Worm (Caenorhabditis elegans) whole organism, L4 larva: ENCODE data around the gene C08F8.2.

Experiments used
- D1046.2 ChIP-seq: fragments of 200-800 bp; sonication (Bioruptor generic); IDR thresholded peaks from 2 replicates; pipeline ENCODE4 v1.3.6; 2022; ENCODE audit warnings: missing genetic modification characterization, missing compliant biosample characterization
- F10B5.3 ChIP-seq: sonication (generic microtip); optimal IDR thresholded peaks from 2 replicates; lab custom pipeline; 2016; ENCODE audit warnings: mild to moderate bottlenecking, missing genetic modification characterization, missing compliant biosample characterization
- F44E2.7 ChIP-seq: fragments of 200-800 bp; sonication (Bioruptor generic); IDR thresholded peaks from 2 replicates; pipeline ENCODE4 v2.1.2; 2022; ENCODE audit warnings: missing genetic modification characterization, missing compliant biosample characterization
- Y105C5A.15 ChIP-seq: fragments of 200-800 bp; sonication (Bioruptor generic); IDR thresholded peaks from 2 replicates; pipeline ENCODE4 v1.3.6; 2022; ENCODE audit warnings: missing genetic modification characterization, missing compliant biosample characterization
- Y48G9A.11 ChIP-seq: fragments of 200-800 bp; sonication (Bioruptor generic); IDR thresholded peaks from 2 replicates; pipeline ENCODE4 v1.3.6; 2022; ENCODE audit warnings: missing genetic modification reagents, missing genetic modification characterization, missing compliant biosample characterization
- Y5F2A.4 ChIP-seq: fragments of 200-800 bp; sonication (Bioruptor generic); optimal IDR thresholded peaks from 2 replicates; lab custom pipeline; 2018; ENCODE audit warnings: mild to moderate bottlenecking, missing genetic modification characterization, missing compliant biosample characterization
- ZK337.2 ChIP-seq: fragments of 200-800 bp; sonication (Bioruptor generic); IDR thresholded peaks from 2 replicates; pipeline ENCODE4 v1.3.6; 2022; ENCODE audit warnings: missing genetic modification reagents, missing genetic modification characterization, missing compliant biosample characterization
- ZK546.5 ChIP-seq, 2 experiments: sonication (generic microtip); optimal IDR thresholded peaks; 2 replicates each; lab custom pipeline; 2017; ENCODE audit warnings: missing biosample characterization in 2 of 2, missing genetic modification characterization in 2 of 2
- aly-2 ChIP-seq: sonication (generic microtip); optimal IDR thresholded peaks from 2 replicates; lab custom pipeline; 2018; ENCODE audit warnings: missing biosample characterization, missing genetic modification characterization
- ama-1 ChIP-seq: fragments of 150-350 bp; optimal IDR thresholded peaks from 2 replicates; lab custom pipeline; 2014; ENCODE audit warnings: inconsistent platforms, mixed read lengths
- arid-1 ChIP-seq: fragments of 200-800 bp; sonication (Bioruptor generic); conservative IDR thresholded peaks from 2 replicates; pipeline ENCODE4 v1.3.6; 2022; ENCODE audit warnings: missing genetic modification reagents, missing genetic modification characterization, missing compliant biosample characterization
- attf-4 ChIP-seq: sonication (generic microtip); optimal IDR thresholded peaks from 3 replicates; lab custom pipeline; 2017; ENCODE audit warnings: missing biosample characterization, missing genetic modification characterization
- ceh-20 ChIP-seq: fragments of 200-800 bp; sonication (Bioruptor generic); IDR thresholded peaks from 2 replicates; pipeline ENCODE4 v1.3.6; 2022; ENCODE audit warnings: missing genetic modification reagents, missing genetic modification characterization, missing compliant biosample characterization
- ceh-28 ChIP-seq: fragments of 150-350 bp; optimal IDR thresholded peaks from 2 replicates; lab custom pipeline; 2014; ENCODE audit warnings: missing biosample characterization, missing genetic modification reagents, missing genetic modification characterization
- ceh-32 ChIP-seq: sonication (generic microtip); optimal IDR thresholded peaks from 2 replicates; lab custom pipeline; 2016; ENCODE audit warnings: mild to moderate bottlenecking, missing genetic modification characterization, missing compliant biosample characterization; ENCODE audit not compliant: poor library complexity
- ceh-62 ChIP-seq: sonication (generic microtip); optimal IDR thresholded peaks from 2 replicates; lab custom pipeline; 2017; ENCODE audit warnings: missing biosample characterization, missing genetic modification characterization
- ceh-82 ChIP-seq: sonication (generic microtip); optimal IDR thresholded peaks from 2 replicates; lab custom pipeline; 2017; ENCODE audit warnings: missing biosample characterization, missing genetic modification characterization
- ces-1 ChIP-seq: fragments of 150-350 bp; sonication (generic microtip); optimal IDR thresholded peaks from 4 replicates; lab custom pipeline; 2014; ENCODE audit warnings: missing biosample characterization, missing genetic modification reagents, missing genetic modification characterization
- daf-16 ChIP-seq, 3 experiments: sonication (generic microtip); optimal IDR thresholded peaks; 2 replicates each; lab custom pipeline; 2016 to 2017; ENCODE audit warnings: missing genetic modification characterization in 3 of 3, missing genetic modification reagents in 3 of 3, mild to moderate bottlenecking in 2 of 3, missing compliant biosample characterization in 2 of 3, missing biosample characterization in 1 of 3, moderate library complexity in 1 of 3
- daf-19 ChIP-seq: fragments of 200-800 bp; sonication (Bioruptor generic); conservative IDR thresholded peaks from 2 replicates; pipeline ENCODE4 v1.3.6; 2022; ENCODE audit warnings: missing genetic modification characterization, missing compliant biosample characterization
- daf-8 ChIP-seq: fragments of 200-800 bp; sonication (Bioruptor generic); IDR thresholded peaks from 2 replicates; pipeline ENCODE4 v1.3.6; 2022; ENCODE audit warnings: missing genetic modification characterization, missing compliant biosample characterization
- duxl-1 ChIP-seq: sonication (generic microtip); optimal IDR thresholded peaks from 2 replicates; lab custom pipeline; 2016; ENCODE audit warnings: mild to moderate bottlenecking, missing genetic modification characterization, moderate library complexity, missing compliant biosample characterization; ENCODE audit not compliant: poor library complexity
- dve-1 ChIP-seq: sonication (generic microtip); optimal IDR thresholded peaks from 2 replicates; lab custom pipeline; 2017; ENCODE audit warnings: antibody characterized with exemption, mild to moderate bottlenecking, missing genetic modification characterization, missing compliant biosample characterization; ENCODE audit not compliant: insufficient read depth
- egl-27 ChIP-seq: sonication (generic microtip); optimal IDR thresholded peaks from 3 replicates; lab custom pipeline; 2017; ENCODE audit warnings: missing biosample characterization, missing genetic modification reagents, missing genetic modification characterization
- egl-43 ChIP-seq: fragments of 200-800 bp; sonication (Bioruptor generic); IDR thresholded peaks from 2 replicates; pipeline ENCODE4 v1.3.6; 2022; ENCODE audit warnings: missing genetic modification reagents, missing genetic modification characterization, missing compliant biosample characterization
- fkh-10 ChIP-seq: fragments of 150-350 bp; optimal IDR thresholded peaks from 2 replicates; lab custom pipeline; 2014; ENCODE audit warnings: missing biosample characterization, missing genetic modification reagents, missing genetic modification characterization
- fos-1 ChIP-seq: fragments of 150-350 bp; optimal IDR thresholded peaks from 2 replicates; lab custom pipeline; 2014; ENCODE audit warnings: missing biosample characterization, missing genetic modification characterization
- gei-8 ChIP-seq: fragments of 200-800 bp; sonication (Bioruptor generic); optimal IDR thresholded peaks from 2 replicates; lab custom pipeline; 2018; ENCODE audit warnings: mild to moderate bottlenecking, missing genetic modification characterization, missing compliant biosample characterization
- hlh-11 ChIP-seq: fragments of 200-800 bp; sonication (Bioruptor generic); optimal IDR thresholded peaks from 2 replicates; lab custom pipeline; 2018; ENCODE audit warnings: mild to moderate bottlenecking, missing genetic modification characterization, missing compliant biosample characterization
- hmg-1.1 ChIP-seq: fragments of 200-800 bp; sonication (Bioruptor generic); IDR thresholded peaks from 2 replicates; pipeline ENCODE4 v1.3.6; 2022; ENCODE audit warnings: missing genetic modification reagents, missing genetic modification characterization, missing compliant biosample characterization
- jun-1 ChIP-seq: fragments of 150-350 bp; optimal IDR thresholded peaks from 2 replicates; lab custom pipeline; 2014; ENCODE audit warnings: missing biosample characterization, missing genetic modification reagents, missing genetic modification characterization
- lin-13 ChIP-seq: fragments of 150-350 bp; optimal IDR thresholded peaks from 2 replicates; lab custom pipeline; 2014; ENCODE audit warnings: missing biosample characterization, missing genetic modification reagents, missing genetic modification characterization
- lin-29 ChIP-seq: fragments of 200-800 bp; sonication (Bioruptor generic); IDR thresholded peaks from 2 replicates; pipeline ENCODE4 v1.3.6; 2022; ENCODE audit warnings: missing genetic modification reagents, missing genetic modification characterization, missing compliant biosample characterization
- lsy-2 ChIP-seq, 2 experiments: fragments of 150-350 bp in 1 of 2; sonication (generic microtip) in 1 of 2; optimal IDR thresholded peaks; 2 replicates each; lab custom pipeline; 2014 to 2017; ENCODE audit warnings: missing biosample characterization in 2 of 2, missing genetic modification characterization in 2 of 2
- mxl-3 ChIP-seq: fragments of 200-800 bp; sonication (Bioruptor generic); optimal IDR thresholded peaks from 2 replicates; lab custom pipeline; 2018; ENCODE audit warnings: mild to moderate bottlenecking, missing genetic modification characterization, missing compliant biosample characterization
- nhr-10 ChIP-seq: fragments of 150-350 bp; optimal IDR thresholded peaks from 2 replicates; lab custom pipeline; 2014; ENCODE audit warnings: missing biosample characterization, missing genetic modification characterization
- nhr-102 ChIP-seq: sonication (generic microtip); optimal IDR thresholded peaks from 2 replicates; lab custom pipeline; 2016; ENCODE audit warnings: mild to moderate bottlenecking, missing genetic modification characterization, moderate library complexity, missing compliant biosample characterization
- nhr-11 ChIP-seq: fragments of 150-350 bp; optimal IDR thresholded peaks from 2 replicates; lab custom pipeline; 2014; ENCODE audit warnings: missing biosample characterization, missing genetic modification characterization
- nhr-111 ChIP-seq: fragments of 200-800 bp; sonication (Bioruptor generic); optimal IDR thresholded peaks from 2 replicates; lab custom pipeline; 2018; ENCODE audit warnings: mild to moderate bottlenecking, missing genetic modification characterization, missing compliant biosample characterization
- nhr-42 ChIP-seq: fragments of 200-800 bp; sonication (Bioruptor generic); IDR thresholded peaks from 2 replicates; pipeline ENCODE4 v1.3.6; 2022; ENCODE audit warnings: missing genetic modification characterization, missing compliant biosample characterization
- nhr-6 ChIP-seq: fragments of 150-350 bp; optimal IDR thresholded peaks from 2 replicates; lab custom pipeline; 2014; ENCODE audit warnings: missing biosample characterization, missing genetic modification characterization
- nhr-77 ChIP-seq: fragments of 150-350 bp; optimal IDR thresholded peaks from 2 replicates; lab custom pipeline; 2014; ENCODE audit warnings: missing biosample characterization, missing genetic modification characterization
- pqm-1 ChIP-seq: sonication (generic microtip); optimal IDR thresholded peaks from 2 replicates; lab custom pipeline; 2017; ENCODE audit warnings: missing biosample characterization, missing genetic modification characterization
- rbr-2 ChIP-seq: sonication (generic microtip); optimal IDR thresholded peaks from 2 replicates; lab custom pipeline; 2016; ENCODE audit warnings: missing genotype, missing genetic modification characterization, missing compliant biosample characterization
- saeg-2 ChIP-seq: fragments of 200-800 bp; sonication (Bioruptor generic); IDR thresholded peaks from 2 replicates; pipeline ENCODE4 v1.3.6; 2022; ENCODE audit warnings: missing genetic modification reagents, missing genetic modification characterization, missing compliant biosample characterization
- spr-3 ChIP-seq: fragments of 200-800 bp; sonication (Bioruptor generic); optimal IDR thresholded peaks from 2 replicates; lab custom pipeline; 2018; ENCODE audit warnings: mild to moderate bottlenecking, missing genetic modification characterization, missing compliant biosample characterization
- tra-1 ChIP-seq: fragments of 200-800 bp; sonication (Bioruptor generic); IDR thresholded peaks from 2 replicates; pipeline ENCODE4 v1.3.6; 2022; ENCODE audit warnings: missing genetic modification reagents, missing genetic modification characterization, missing compliant biosample characterization
- unc-39 ChIP-seq: sonication (generic microtip); optimal IDR thresholded peaks from 2 replicates; lab custom pipeline; 2017; ENCODE audit warnings: missing biosample characterization, missing genetic modification characterization
- vab-7 ChIP-seq: fragments of 200-800 bp; sonication (Bioruptor generic); IDR thresholded peaks from 2 replicates; pipeline ENCODE4 v1.3.6; 2022; ENCODE audit warnings: missing genetic modification reagents, missing genetic modification characterization, missing compliant biosample characterization
- zag-1 ChIP-seq: fragments of 150-350 bp; optimal IDR thresholded peaks from 2 replicates; lab custom pipeline; 2014; ENCODE audit warnings: missing biosample characterization, missing genetic modification characterization
- zip-11 ChIP-seq: fragments of 200-800 bp; sonication (Bioruptor generic); IDR thresholded peaks from 2 replicates; pipeline ENCODE4 v1.3.6; 2022; ENCODE audit warnings: missing genetic modification characterization, missing compliant biosample characterization
- ztf-11 ChIP-seq: fragments of 150-350 bp; optimal IDR thresholded peaks from 2 replicates; lab custom pipeline; 2014; ENCODE audit warnings: missing biosample characterization, missing genetic modification characterization

Gene C08F8.2

ce11 chrIV:11148788-11149366 is 1.9 kb upstream of the C08F8.2 start (continued):
- TF ChIP-seq lin-13 = no peak
- TF ChIP-seq arid-1 (GFP tag; lab: Robert Waterston, UW) = no peak
- no peak for TF ChIP-seq ama-1 (lab: Kevin White, UChicago)
- TF ChIP-seq mxl-3 (GFP tag; lab: Kevin White, UChicago) = peak; percentile 84
- no peak for TF ChIP-seq duxl-1 (tag; lab: Kevin White, UChicago)
- no peak for TF ChIP-seq ZK546.5 (tag; optimal IDR thresholded peaks at IDR 0.05; lab: Kevin White, UChicago)
- no peak for TF ChIP-seq ceh-62
- no peak for TF ChIP-seq gei-8 (GFP tag; lab: Kevin White, UChicago)
- no peak for TF ChIP-seq F10B5.3 (tag; lab: Kevin White, UChicago)
- no peak for TF ChIP-seq daf-8 (GFP tag; lab: Robert Waterston, UW)
- TF ChIP-seq zag-1 (tag; lab: Kevin White, UChicago) = no peak
- peak; percentile 49 for TF ChIP-seq hlh-11 (tag; lab: Kevin White, UChicago)
- TF ChIP-seq daf-19 = no peak
- peak in 1 of 2 experiments; percentile 40 for TF ChIP-seq lsy-2 (tag; optimal IDR thresholded peaks at IDR 0.05; lab: Kevin White, UChicago)
- no peak for TF ChIP-seq saeg-2 (GFP tag; lab: Robert Waterston, UW)
- no peak for TF ChIP-seq unc-39 (tag; lab: Kevin White, UChicago)
- no peak for TF ChIP-seq nhr-6 (tag; lab: Kevin White, UChicago)
- no peak for TF ChIP-seq ceh-82
- TF ChIP-seq ceh-20 (GFP tag; lab: Robert Waterston, UW) = no peak
- no peak for TF ChIP-seq lin-29 (GFP tag; lab: Robert Waterston, UW)
- TF ChIP-seq rbr-2 = no peak
- TF ChIP-seq pqm-1 (tag; lab: Kevin White, UChicago) = no peak
- TF ChIP-seq zip-11 (GFP tag; lab: Robert Waterston, UW) = no peak
- no peak for TF ChIP-seq daf-16 (GFP tag; optimal IDR thresholded peaks at IDR 0.05; lab: Kevin White, UChicago)
- TF ChIP-seq daf-16 (tag; optimal IDR thresholded peaks at IDR 0.05; lab: Kevin White, UChicago) = no peak
- no peak for TF ChIP-seq Y48G9A.11 (GFP tag; lab: Robert Waterston, UW)
- TF ChIP-seq nhr-111 (GFP tag; lab: Kevin White, UChicago) = no peak
- no peak for TF ChIP-seq D1046.2 (GFP tag; lab: Robert Waterston, UW)
- TF ChIP-seq fkh-10 = no peak
- no peak for TF ChIP-seq fos-1
- no peak for TF ChIP-seq tra-1 (GFP tag; lab: Robert Waterston, UW)
- no peak for TF ChIP-seq egl-27 (tag; lab: Kevin White, UChicago)
- no peak for TF ChIP-seq attf-4 (tag; lab: Kevin White, UChicago)
- no peak for TF ChIP-seq Y105C5A.15 (GFP tag; lab: Robert Waterston, UW)
- TF ChIP-seq nhr-77 (tag; lab: Kevin White, UChicago) = no peak
- TF ChIP-seq ces-1 = no peak
- TF ChIP-seq jun-1 (tag; lab: Kevin White, UChicago) = no peak
- no peak for TF ChIP-seq spr-3 (GFP tag; lab: Kevin White, UChicago)
- TF ChIP-seq ceh-28 (tag; lab: Kevin White, UChicago) = no peak
- no peak for TF ChIP-seq hmg-1.1 (GFP tag; lab: Robert Waterston, UW)
- TF ChIP-seq aly-2 (tag; lab: Kevin White, UChicago) = no peak
- no peak for TF ChIP-seq F44E2.7
- no peak for TF ChIP-seq ceh-32 (tag; lab: Kevin White, UChicago)
- TF ChIP-seq nhr-10 (tag; lab: Kevin White, UChicago) = no peak
- no peak for TF ChIP-seq nhr-11 (tag; lab: Kevin White, UChicago)
- TF ChIP-seq Y5F2A.4 (GFP tag; lab: Kevin White, UChicago) = no peak
- TF ChIP-seq ZK337.2 (GFP tag; lab: Robert Waterston, UW) = no peak
- no peak; the same call in 1 of the 2 replicates for TF ChIP-seq egl-43 (GFP tag; lab: Robert Waterston, UW)
- peak; percentile 16 for TF ChIP-seq dve-1 (tag; lab: Kevin White, UChicago)
- TF ChIP-seq nhr-102 = no peak
- TF ChIP-seq vab-7 (GFP tag; lab: Robert Waterston, UW) = no peak
- no peak for TF ChIP-seq nhr-42 (GFP tag; lab: Robert Waterston, UW)
- TF ChIP-seq ztf-11 (tag; lab: Kevin White, UChicago) = no peak
